Fruit fly (Drosophila melanogaster): ENCODE results near the gene CG4116.

The CG4116 gene

dm6 chrX:3083290-3083689, 15.9 kb upstream of the CG4116 start:
- TF ChIP-seq br (GFP tag; optimal IDR thresholded peaks at IDR 0.05) (no peak), psq (GFP tag; optimal IDR thresholded peaks at IDR 0.05) (no peak), GATAd (GFP tag; optimal IDR thresholded peaks at IDR 0.05) (no peak)

- no peak for TF ChIP-seq Hr83 (GFP tag; optimal IDR thresholded peaks at IDR 0.05; ENCODE audit: poor library complexity, severe bottlenecking)
- no peak for TF ChIP-seq Dfd (GFP tag; optimal IDR thresholded peaks at IDR 0.05)
- TF ChIP-seq CG32264 (GFP tag; optimal IDR thresholded peaks at IDR 0.05), result no peak
- no peak for TF ChIP-seq Hr78 (GFP tag; optimal IDR thresholded peaks at IDR 0.05)
- no peak for TF ChIP-seq GATAd (GFP tag; optimal IDR thresholded peaks at IDR 0.05)
- TF ChIP-seq dmrt93B (GFP tag; optimal IDR thresholded peaks at IDR 0.05), result no peak
- TF ChIP-seq jim (GFP tag; optimal IDR thresholded peaks at IDR 0.05), result no peak
- TF ChIP-seq Rel (GFP tag; optimal IDR thresholded peaks at IDR 0.05), result no peak
- no peak for TF ChIP-seq Rel (tag; optimal IDR thresholded peaks at IDR 0.05)
- TF ChIP-seq sv (GFP tag; optimal IDR thresholded peaks at IDR 0.05), result no peak
- TF ChIP-seq dl (GFP tag; optimal IDR thresholded peaks at IDR 0.05; ENCODE audit: insufficient read depth in 1 of 2, partially characterized antibody in 2 of 2), result no peak
- no peak for TF ChIP-seq N (GFP tag; optimal IDR thresholded peaks at IDR 0.05)
- TF ChIP-seq br (GFP tag; optimal IDR thresholded peaks at IDR 0.05), result no peak
Measured at dm6 chrX:3082371-3082770, 15.0 kb upstream of the CG4116 start.

dm6 chrX:3073590-3073989, 6.2 kb upstream of the CG4116 start:
- no peak for TF ChIP-seq ey (GFP tag; optimal IDR thresholded peaks at IDR 0.05)

dm6 chrX:3068292-3068691, 930 bp upstream of the CG4116 start:
- TF ChIP-seq foxo (GFP tag; optimal IDR thresholded peaks at IDR 0.05), result peak in 1 of 2 experiments; percentile 34
- peak; percentile 8 for TF ChIP-seq ey (GFP tag; optimal IDR thresholded peaks at IDR 0.05)
- TF ChIP-seq sv (GFP tag; optimal IDR thresholded peaks at IDR 0.05), result no peak
- TF ChIP-seq Sp1 (GFP tag; optimal IDR thresholded peaks at IDR 0.05), result peak; percentile 2
- TF ChIP-seq rgr (GFP tag; optimal IDR thresholded peaks at IDR 0.05), result peak; percentile 33
- no peak for TF ChIP-seq Abd-B (GFP tag; optimal IDR thresholded peaks at IDR 0.05)
- peak; percentile 7 for TF ChIP-seq Hnf4 (GFP tag; optimal IDR thresholded peaks at IDR 0.05)
- peak; percentile 34 for TF ChIP-seq fru (GFP tag; optimal IDR thresholded peaks at IDR 0.05)
- peak; percentile 24 for TF ChIP-seq h (GFP tag; optimal IDR thresholded peaks at IDR 0.05)

dm6 chrX:3060066-3060465, 7.3 kb downstream of the CG4116 start:
- peak; percentile 53 for TF ChIP-seq dmrt93B (GFP tag; optimal IDR thresholded peaks at IDR 0.05)
- TF ChIP-seq woc (GFP tag; optimal IDR thresholded peaks at IDR 0.05), result peak; percentile 76
- TF ChIP-seq Dif (GFP tag; optimal IDR thresholded peaks at IDR 0.05; ENCODE audit: partially characterized antibody), result no peak
- peak; percentile 53 for TF ChIP-seq br (GFP tag; optimal IDR thresholded peaks at IDR 0.05)
- TF ChIP-seq Hr83 (GFP tag; optimal IDR thresholded peaks at IDR 0.05; ENCODE audit: poor library complexity, severe bottlenecking), result no peak
- TF ChIP-seq Rel (GFP tag; optimal IDR thresholded peaks at IDR 0.05), result no peak
- TF ChIP-seq Rel (tag; optimal IDR thresholded peaks at IDR 0.05), result no peak
- TF ChIP-seq N (GFP tag; optimal IDR thresholded peaks at IDR 0.05), result no peak
- no peak for TF ChIP-seq Dfd (GFP tag; optimal IDR thresholded peaks at IDR 0.05)
- TF ChIP-seq Jra (GFP tag; optimal IDR thresholded peaks at IDR 0.05), result no peak
- no peak for TF ChIP-seq CrebA (GFP tag; optimal IDR thresholded peaks at IDR 0.05; ENCODE audit: borderline replicate concordance)
- no peak for TF ChIP-seq Myc (optimal IDR thresholded peaks at IDR 0.05)
- peak; percentile 49 for TF ChIP-seq HLH106 (tag; optimal IDR thresholded peaks at IDR 0.05)
- TF ChIP-seq usp (GFP tag; optimal IDR thresholded peaks at IDR 0.05), result no peak
- peak; percentile 32 for TF ChIP-seq Hnf4 (GFP tag; optimal IDR thresholded peaks at IDR 0.05)
- no peak for TF ChIP-seq dsf (GFP tag; optimal IDR thresholded peaks at IDR 0.05; ENCODE audit: borderline replicate concordance)
- TF ChIP-seq foxo (GFP tag; optimal IDR thresholded peaks at IDR 0.05), result peak in 1 of 2 experiments; percentile 52
- peak; percentile 66 for TF ChIP-seq fru (GFP tag; optimal IDR thresholded peaks at IDR 0.05)
- peak; percentile 42 for TF ChIP-seq rgr (GFP tag; optimal IDR thresholded peaks at IDR 0.05)
- TF ChIP-seq lola (GFP tag; optimal IDR thresholded peaks at IDR 0.05), result no peak
- TF ChIP-seq dl (GFP tag; optimal IDR thresholded peaks at IDR 0.05; ENCODE audit: insufficient read depth in 1 of 2, partially characterized antibody in 2 of 2), result no peak
- peak; percentile 63 for TF ChIP-seq psq (GFP tag; optimal IDR thresholded peaks at IDR 0.05)
- no peak for TF ChIP-seq sv (GFP tag; optimal IDR thresholded peaks at IDR 0.05)
- TF ChIP-seq CG9705 (GFP tag; optimal IDR thresholded peaks at IDR 0.05), result no peak
- TF ChIP-seq sage (GFP tag; optimal IDR thresholded peaks at IDR 0.05), result no peak
- TF ChIP-seq GATAd (GFP tag; optimal IDR thresholded peaks at IDR 0.05), result no peak
- peak; percentile 48 for TF ChIP-seq Sp1 (GFP tag; optimal IDR thresholded peaks at IDR 0.05)
- TF ChIP-seq h (GFP tag; optimal IDR thresholded peaks at IDR 0.05), result peak; percentile 60
- no peak for TF ChIP-seq jim (GFP tag; optimal IDR thresholded peaks at IDR 0.05)
- TF ChIP-seq pan (optimal IDR thresholded peaks at IDR 0.05), result no peak
- no peak for TF ChIP-seq Mio (GFP tag; optimal IDR thresholded peaks at IDR 0.05)
- no peak for TF ChIP-seq Vsx2 (GFP tag; optimal IDR thresholded peaks at IDR 0.05; ENCODE audit: partially characterized antibody)
- TF ChIP-seq tai (GFP tag; optimal IDR thresholded peaks at IDR 0.05), result peak; percentile 42
- TF ChIP-seq ey (GFP tag; optimal IDR thresholded peaks at IDR 0.05), result peak; percentile 64
- TF ChIP-seq OdsH (GFP tag; optimal IDR thresholded peaks at IDR 0.05), result peak; percentile 30
- no peak for TF ChIP-seq Hr78 (GFP tag; optimal IDR thresholded peaks at IDR 0.05)
- TF ChIP-seq brk (GFP tag; optimal IDR thresholded peaks at IDR 0.05), result no peak
- no peak for TF ChIP-seq CG32264 (GFP tag; optimal IDR thresholded peaks at IDR 0.05)
- no peak for TF ChIP-seq Abd-B (GFP tag; optimal IDR thresholded peaks at IDR 0.05)
